Worm (Caenorhabditis elegans) whole organism, L3 larva: ENCODE results near the gene H20J04.6.

Experiments
- egl-27 ChIP-seq: sonication (generic microtip); optimal IDR thresholded peaks from 4 replicates; lab custom pipeline; 2017; ENCODE audit warnings: missing biosample characterization, missing genetic modification reagents, missing genetic modification characterization
- eor-1 ChIP-seq, 2 experiments: fragments of 150-350 bp; optimal IDR thresholded peaks; 2 replicates each; lab custom pipeline; 2014 to 2018; ENCODE audit warnings: missing biosample characterization in 2 of 2, missing genetic modification characterization in 2 of 2
- nhr-11 ChIP-seq: fragments of 150-350 bp; optimal IDR thresholded peaks from 2 replicates; lab custom pipeline; 2014; ENCODE audit warnings: missing biosample characterization, missing genetic modification characterization
- ztf-11 ChIP-seq: fragments of 150-350 bp; optimal IDR thresholded peaks from 2 replicates; lab custom pipeline; 2014; ENCODE audit warnings: missing biosample characterization, missing genetic modification characterization

ce11 chrII:4316011-4316410, 7.0 kb upstream of the H20J04.6 start, which contains the start of gene srw-40:
- TF ChIP-seq nhr-11 (no peak), egl-27 (tag; lab: Kevin White, UChicago) (no peak), ztf-11 (no peak), eor-1 (tag; optimal IDR thresholded peaks at IDR 0.05; lab: Kevin White, UChicago) (no peak)
